Fruit fly (Drosophila melanogaster) whole organism, prepupa: ENCODE measurements around the gene Sfp78E.

Source experiments
- CG10631 ChIP-seq: fragments of 200-800 bp; sonication (Bioruptor generic); optimal IDR thresholded peaks from 2 replicates; lab custom pipeline; 2016; ENCODE audit warnings: missing biosample characterization, missing genetic modification characterization
- CG10669 ChIP-seq: fragments of 200-800 bp; sonication (Bioruptor generic); optimal IDR thresholded peaks from 3 replicates; lab custom pipeline; 2018; ENCODE audit warnings: missing biosample characterization, mild to moderate bottlenecking, missing genetic modification characterization, moderate library complexity
- CG11294 ChIP-seq: fragments of 200-800 bp; sonication (Bioruptor generic); IDR thresholded peaks from 2 replicates; pipeline ENCODE4 v1.3.6; 2022; ENCODE audit warnings: missing biosample characterization, missing genetic modification characterization
- CG11762 ChIP-seq: fragments of 200-800 bp; sonication (Bioruptor generic); optimal IDR thresholded peaks from 3 replicates; lab custom pipeline; 2016; ENCODE audit warnings: missing biosample characterization, missing genetic modification characterization; ENCODE audit not compliant: insufficient read depth
- CG11902 ChIP-seq: fragments of 200-800 bp; sonication (Bioruptor generic); optimal IDR thresholded peaks from 3 replicates; lab custom pipeline; 2016; ENCODE audit warnings: missing biosample characterization, missing genetic modification characterization
- CG15336 ChIP-seq: fragments of 200-800 bp; sonication (Bioruptor generic); IDR thresholded peaks from 2 replicates; pipeline ENCODE4 v1.3.6; 2022; ENCODE audit warnings: missing biosample characterization, missing genetic modification characterization
- CG1621 ChIP-seq: fragments of 200-800 bp; sonication (Bioruptor generic); optimal IDR thresholded peaks from 3 replicates; lab custom pipeline; 2018; ENCODE audit warnings: missing biosample characterization, mild to moderate bottlenecking, missing genetic modification characterization
- CG16779 ChIP-seq: fragments of 200-800 bp; sonication (Bioruptor generic); optimal IDR thresholded peaks from 3 replicates; lab custom pipeline; 2017; ENCODE audit warnings: missing biosample characterization, mild to moderate bottlenecking, missing genetic modification characterization
- CG32006 ChIP-seq: fragments of 200-800 bp; sonication (Bioruptor generic); optimal IDR thresholded peaks from 3 replicates; lab custom pipeline; 2017; ENCODE audit warnings: missing biosample characterization, mild to moderate bottlenecking, missing genetic modification characterization
- CG34406 ChIP-seq: fragments of 200-800 bp; sonication (Bioruptor generic); optimal IDR thresholded peaks from 3 replicates; lab custom pipeline; 2016; ENCODE audit warnings: missing biosample characterization, missing genetic modification characterization
- CG4318 ChIP-seq: fragments of 200-800 bp; sonication (Bioruptor generic); optimal IDR thresholded peaks from 3 replicates; lab custom pipeline; 2017; ENCODE audit warnings: missing biosample characterization, mild to moderate bottlenecking, missing genetic modification characterization
- CG6792 ChIP-seq: fragments of 200-800 bp; sonication (Bioruptor generic); optimal IDR thresholded peaks from 3 replicates; lab custom pipeline; 2016; ENCODE audit warnings: missing biosample characterization, missing genetic modification characterization
- CG6808 ChIP-seq: fragments of 200-800 bp; sonication (Bioruptor generic); optimal IDR thresholded peaks from 3 replicates; lab custom pipeline; 2017; ENCODE audit warnings: missing biosample characterization, missing genetic modification characterization, mild to moderate bottlenecking, moderate library complexity, missing genetic modification reagents
- CG7368 ChIP-seq: fragments of 200-800 bp; sonication (Bioruptor generic); optimal IDR thresholded peaks from 3 replicates; lab custom pipeline; 2016; ENCODE audit warnings: missing biosample characterization, missing genetic modification characterization
- CG8119 ChIP-seq: fragments of 200-800 bp; sonication (Bioruptor generic); IDR thresholded peaks from 3 replicates; pipeline ENCODE4 v1.3.6; 2022; ENCODE audit warnings: missing biosample characterization, missing genetic modification characterization
- CG8319 ChIP-seq: fragments of 200-800 bp; sonication (Bioruptor generic); optimal IDR thresholded peaks from 3 replicates; lab custom pipeline; 2016; ENCODE audit warnings: missing biosample characterization, missing genetic modification characterization
- CG9139 ChIP-seq: fragments of 200-800 bp; sonication (Bioruptor generic); optimal IDR thresholded peaks from 3 replicates; lab custom pipeline; 2017; ENCODE audit warnings: missing biosample characterization, mild to moderate bottlenecking, missing genetic modification characterization
- Eip75B ChIP-seq: fragments of 200-800 bp; sonication (Bioruptor generic); optimal IDR thresholded peaks from 3 replicates; lab custom pipeline; 2016; ENCODE audit warnings: missing biosample characterization, missing genetic modification characterization
- Eip78C ChIP-seq: fragments of 200-800 bp; sonication (Bioruptor generic); peaks from one replicate; lab custom pipeline; 2016; ENCODE audit warnings: missing biosample characterization, missing genetic modification characterization
- Eip93F ChIP-seq: fragments of 200-800 bp; sonication (Bioruptor generic); optimal IDR thresholded peaks from 2 replicates; lab custom pipeline; 2016; ENCODE audit warnings: missing biosample characterization, mild to moderate bottlenecking, missing genetic modification characterization
- Ets96B ChIP-seq: fragments of 200-800 bp; optimal IDR thresholded peaks from 2 replicates; lab custom pipeline; 2019; ENCODE audit warnings: missing biosample characterization, mild to moderate bottlenecking, missing genetic modification characterization, moderate library complexity
- Gug ChIP-seq: fragments of 200-800 bp; sonication (Bioruptor generic); IDR thresholded peaks from 2 replicates; pipeline ENCODE4 v1.3.6; 2022; ENCODE audit warnings: missing biosample characterization, missing genetic modification characterization
- Hr38 ChIP-seq: sonication (Bioruptor generic); optimal IDR thresholded peaks from 2 replicates; lab custom pipeline; 2016; ENCODE audit warnings: missing biosample characterization, missing genetic modification characterization
- Hr4 ChIP-seq: fragments of 200-800 bp; sonication (Bioruptor generic); optimal IDR thresholded peaks from 3 replicates; lab custom pipeline; 2016; ENCODE audit warnings: missing biosample characterization, missing genetic modification characterization
- Met ChIP-seq: fragments of 200-800 bp; sonication (Bioruptor generic); optimal IDR thresholded peaks from 3 replicates; lab custom pipeline; 2016; ENCODE audit warnings: missing biosample characterization, missing genetic modification characterization
- OdsH ChIP-seq: fragments of 200-800 bp; sonication (Bioruptor generic); optimal IDR thresholded peaks from 3 replicates; lab custom pipeline; 2016; ENCODE audit warnings: missing biosample characterization, missing genetic modification characterization
- Smox ChIP-seq: fragments of 200-800 bp; sonication (Bioruptor generic); optimal IDR thresholded peaks from 3 replicates; lab custom pipeline; 2016; ENCODE audit warnings: missing biosample characterization, missing genetic modification characterization
- Sox102F ChIP-seq: fragments of 200-800 bp; sonication (Bioruptor generic); optimal IDR thresholded peaks from 2 replicates; lab custom pipeline; 2016; ENCODE audit warnings: missing biosample characterization, mild to moderate bottlenecking, missing genetic modification characterization
- Sox14 ChIP-seq: fragments of 200-800 bp; sonication (Bioruptor generic); optimal IDR thresholded peaks from 3 replicates; lab custom pipeline; 2016; ENCODE audit warnings: missing biosample characterization, missing genetic modification characterization
- Sox15 ChIP-seq: fragments of 200-800 bp; sonication (Bioruptor generic); optimal IDR thresholded peaks from 3 replicates; lab custom pipeline; 2016; ENCODE audit warnings: missing biosample characterization, missing genetic modification characterization
- achi ChIP-seq: fragments of 200-800 bp; sonication (Bioruptor generic); optimal IDR thresholded peaks from 3 replicates; lab custom pipeline; 2016; ENCODE audit warnings: missing biosample characterization, missing genetic modification characterization
- acj6 ChIP-seq: fragments of 200-800 bp; sonication (Bioruptor generic); optimal IDR thresholded peaks from 3 replicates; lab custom pipeline; 2016; ENCODE audit warnings: missing biosample characterization, missing genetic modification characterization
- cyc ChIP-seq: fragments of 200-800 bp; sonication (Bioruptor generic); optimal IDR thresholded peaks from 3 replicates; lab custom pipeline; 2016; ENCODE audit warnings: missing biosample characterization, missing genetic modification characterization
- dac ChIP-seq: fragments of 200-800 bp; sonication (Bioruptor generic); optimal IDR thresholded peaks from 2 replicates; lab custom pipeline; 2017; ENCODE audit warnings: missing biosample characterization, mild to moderate bottlenecking, missing genetic modification characterization
- esn ChIP-seq: fragments of 200-800 bp; sonication (Bioruptor generic); optimal IDR thresholded peaks from 2 replicates; lab custom pipeline; 2016; ENCODE audit warnings: missing biosample characterization, mild to moderate bottlenecking, missing genetic modification characterization, moderate library complexity
- fd59A ChIP-seq: fragments of 200-800 bp; sonication (Bioruptor generic); optimal IDR thresholded peaks from 2 replicates; lab custom pipeline; 2017; ENCODE audit warnings: missing biosample characterization, mild to moderate bottlenecking, missing genetic modification characterization, missing genetic modification reagents
- fd85E ChIP-seq: fragments of 200-800 bp; sonication (Bioruptor generic); optimal IDR thresholded peaks from 3 replicates; lab custom pipeline; 2016; ENCODE audit warnings: missing biosample characterization, missing genetic modification characterization
- fkh ChIP-seq: fragments of 200-800 bp; sonication (Bioruptor generic); optimal IDR thresholded peaks from 3 replicates; lab custom pipeline; 2017; ENCODE audit warnings: missing biosample characterization, mild to moderate bottlenecking, missing genetic modification characterization, moderate library complexity
- lz ChIP-seq: fragments of 200-800 bp; sonication (Bioruptor generic); optimal IDR thresholded peaks from 3 replicates; lab custom pipeline; 2016; ENCODE audit warnings: missing biosample characterization, missing genetic modification characterization
- net ChIP-seq: fragments of 200-800 bp; sonication (Bioruptor generic); optimal IDR thresholded peaks from 3 replicates; lab custom pipeline; 2016; ENCODE audit warnings: missing biosample characterization, missing genetic modification characterization
- pdm3 ChIP-seq: fragments of 200-800 bp; sonication (Bioruptor generic); optimal IDR thresholded peaks from 3 replicates; lab custom pipeline; 2016; ENCODE audit warnings: missing biosample characterization, missing genetic modification characterization
- salr ChIP-seq, 2 experiments: fragments of 200-800 bp; sonication (Bioruptor generic); optimal IDR thresholded peaks; 3 replicates each; lab custom pipeline; 2016 to 2018; ENCODE audit warnings: missing biosample characterization in 2 of 2, missing genetic modification characterization in 2 of 2, mild to moderate bottlenecking in 1 of 2
- spab ChIP-seq: fragments of 200-800 bp; sonication (Bioruptor generic); optimal IDR thresholded peaks from 2 replicates; lab custom pipeline; 2017; ENCODE audit warnings: missing biosample characterization, mild to moderate bottlenecking, missing genetic modification characterization, missing genetic modification reagents
- ss ChIP-seq, 2 experiments: fragments of 200-800 bp; sonication (Bioruptor generic); optimal IDR thresholded peaks; 2 replicates in 1 of 2; 3 replicates in 1 of 2; lab custom pipeline; 2017 to 2018; ENCODE audit warnings: mild to moderate bottlenecking in 2 of 2, missing biosample characterization in 2 of 2, missing genetic modification characterization in 2 of 2, moderate library complexity in 1 of 2
- svp ChIP-seq: fragments of 200-800 bp; sonication (Bioruptor generic); peaks from one replicate; lab custom pipeline; 2016; ENCODE audit warnings: missing biosample characterization, missing genetic modification characterization
- topi ChIP-seq: fragments of 200-800 bp; sonication (Bioruptor generic); optimal IDR thresholded peaks from 3 replicates; lab custom pipeline; 2016; ENCODE audit warnings: missing biosample characterization, missing genetic modification characterization
- vri ChIP-seq: fragments of 200-800 bp; sonication (Bioruptor generic); optimal IDR thresholded peaks from 3 replicates; lab custom pipeline; 2016; ENCODE audit warnings: missing biosample characterization, mild to moderate bottlenecking, missing genetic modification characterization

Gene Sfp78E

dm6 chr3L:21715974-21716373 is 32.1 kb upstream of the Sfp78E start (continued):
- TF ChIP-seq spab (GFP tag; lab: Kevin White, UChicago), result peak; percentile 28
- TF ChIP-seq fd59A (GFP tag; lab: Kevin White, UChicago), result peak; percentile 35
- peak; percentile 9 for TF ChIP-seq CG10669 (GFP tag; lab: Kevin White, UChicago)
- peak; percentile 16 for TF ChIP-seq net (GFP tag; lab: Kevin White, UChicago)
- no peak for TF ChIP-seq fd85E
- peak; percentile 70 for TF ChIP-seq Hr4 (GFP tag; lab: Kevin White, UChicago)
- no peak for TF ChIP-seq CG8319 (GFP tag; lab: Kevin White, UChicago)
- no peak for TF ChIP-seq CG34406
- peak; percentile 52 for TF ChIP-seq CG4318 (GFP tag; lab: Kevin White, UChicago)
- peak; percentile 29 for TF ChIP-seq Eip75B (GFP tag; lab: Kevin White, UChicago)
- peak; percentile 31; the same call in 1 of the 2 replicates for TF ChIP-seq CG15336 (GFP tag; lab: Robert Waterston, UW)
- peak; percentile 13 for TF ChIP-seq CG16779
- TF ChIP-seq CG9139 (GFP tag; lab: Kevin White, UChicago), result no peak
- TF ChIP-seq vri (GFP tag; lab: Kevin White, UChicago), result no peak

dm6 chr3L:21709785-21710591 is 26.1 kb upstream of the Sfp78E start:
- TF ChIP-seq Sox102F (GFP tag; lab: Kevin White, UChicago) (peak; percentile 77), lz (GFP tag; lab: Kevin White, UChicago) (peak; percentile 64), CG1621 (tag; lab: Kevin White, UChicago) (no peak), salr (GFP tag; optimal IDR thresholded peaks at IDR 0.05; lab: Kevin White, UChicago) (peak; percentile 44 to 85), Sox15 (GFP tag; lab: Kevin White, UChicago) (peak; percentile 69), ss (GFP tag; optimal IDR thresholded peaks at IDR 0.05; lab: Kevin White, UChicago) (peak; percentile 78 to 90), Eip75B (GFP tag; lab: Kevin White, UChicago) (peak; percentile 51), Ets96B (tag; lab: Kevin White, UChicago) (peak; percentile 88), OdsH (GFP tag; lab: Kevin White, UChicago) (peak; percentile 84), esn (GFP tag; lab: Kevin White, UChicago) (peak; percentile 86), CG4318 (GFP tag; lab: Kevin White, UChicago) (peak; percentile 60), fkh (GFP tag; lab: Kevin White, UChicago) (no peak), CG7368 (GFP tag; lab: Kevin White, UChicago) (peak; percentile 58), CG9139 (GFP tag; lab: Kevin White, UChicago) (peak; percentile 72), fd85E (peak; percentile 33), Hr38 (GFP tag; lab: Kevin White, UChicago) (no peak), CG34406 (peak; percentile 85), CG8119 (GFP tag; lab: Robert Waterston, UW) (peak; percentile 77), CG6808 (GFP tag; lab: Kevin White, UChicago) (peak; percentile 95), Eip93F (GFP tag; lab: Kevin White, UChicago) (peak; percentile 67), acj6 (GFP tag; lab: Kevin White, UChicago) (peak; percentile 88), topi (peak; percentile 81), CG6792 (GFP tag; lab: Kevin White, UChicago) (peak; percentile 71), pdm3 (GFP tag; lab: Kevin White, UChicago) (peak; percentile 69), CG11762 (GFP tag; lab: Kevin White, UChicago) (peak; percentile 72), achi (GFP tag; lab: Kevin White, UChicago) (peak; percentile 85), Met (GFP tag; lab: Kevin White, UChicago) (peak; percentile 82), CG10631 (peak; percentile 81), dac (no peak), CG32006 (GFP tag; lab: Kevin White, UChicago) (peak; percentile 87), CG11902 (peak; percentile 63), Eip78C (peak; percentile 96), svp (GFP tag; lab: Kevin White, UChicago) (peak; percentile 90), CG15336 (GFP tag; lab: Robert Waterston, UW) (peak; percentile 77), Smox (GFP tag; lab: Kevin White, UChicago) (peak; percentile 78), vri (GFP tag; lab: Kevin White, UChicago) (peak; percentile 64), CG11294 (GFP tag; lab: Robert Waterston, UW) (peak; percentile 33; the same call in 1 of the 2 replicates), cyc (GFP tag; lab: Kevin White, UChicago) (peak; percentile 75), Gug (GFP tag; lab: Robert Waterston, UW) (0 out of 2 replicates have a peak, but pooled peaks have one; percentile 26), CG10669 (GFP tag; lab: Kevin White, UChicago) (peak; percentile 85), Sox14 (peak; percentile 73)
